Fruit fly (Drosophila melanogaster) whole organism, adult: ENCODE data around the gene CG16888.

ENCODE experiments used
- CG11617 ChIP-seq: fragments of 200-800 bp; sonication (Bioruptor generic); optimal IDR thresholded peaks from 2 replicates; lab custom pipeline; 2017; ENCODE audit warnings: mild to moderate bottlenecking, missing biosample characterization, missing genetic modification reagents, missing genetic modification characterization
- CG12768 ChIP-seq: fragments of 200-800 bp; sonication (Bioruptor generic); optimal IDR thresholded peaks from 2 replicates; lab custom pipeline; 2017; ENCODE audit warnings: missing biosample characterization, missing genetic modification characterization, mild to moderate bottlenecking, moderate library complexity, missing genetic modification reagents
- CG14711 ChIP-seq: fragments of 200-800 bp; sonication (Bioruptor generic); optimal IDR thresholded peaks from 2 replicates; lab custom pipeline; 2018; ENCODE audit warnings: missing biosample characterization, mild to moderate bottlenecking, missing genetic modification characterization, moderate library complexity
- CG1620 ChIP-seq: fragments of 200-800 bp; sonication (Bioruptor generic); optimal IDR thresholded peaks from 2 replicates; lab custom pipeline; 2016; ENCODE audit warnings: missing biosample characterization, missing genetic modification characterization
- CG33017 ChIP-seq: fragments of 200-800 bp; sonication (Bioruptor generic); optimal IDR thresholded peaks from 2 replicates; lab custom pipeline; 2018; ENCODE audit warnings: missing biosample characterization, mild to moderate bottlenecking, missing genetic modification characterization, moderate library complexity
- CG5204 ChIP-seq: fragments of 200-800 bp; sonication (Bioruptor generic); optimal IDR thresholded peaks from 2 replicates; lab custom pipeline; 2016; ENCODE audit warnings: missing biosample characterization, missing genetic modification characterization
- CG7101 ChIP-seq: fragments of 200-800 bp; sonication (Bioruptor generic); optimal IDR thresholded peaks from 2 replicates; lab custom pipeline; 2018; ENCODE audit warnings: missing biosample characterization, mild to moderate bottlenecking, missing genetic modification characterization, moderate library complexity
- Clk ChIP-seq: fragments of 200-800 bp; sonication (Bioruptor generic); optimal IDR thresholded peaks from 2 replicates; lab custom pipeline; 2017; ENCODE audit warnings: missing biosample characterization, missing genetic modification characterization
- Hr96 ChIP-seq: fragments of 200-800 bp; sonication (Bioruptor generic); optimal IDR thresholded peaks from 2 replicates; lab custom pipeline; 2016; ENCODE audit warnings: missing biosample characterization, missing genetic modification characterization
- cnc ChIP-seq, 2 experiments: fragments of >200 bp; optimal IDR thresholded peaks; 2 replicates each; lab custom pipeline; 2017
- kay ChIP-seq: fragments of 200-800 bp; sonication (Bioruptor generic); peaks from one replicate; lab custom pipeline; 2016; ENCODE audit warnings: missing biosample characterization, missing genetic modification characterization, borderline replicate concordance
- pad ChIP-seq: fragments of 200-800 bp; sonication (Bioruptor generic); optimal IDR thresholded peaks from 3 replicates; lab custom pipeline; 2017; ENCODE audit warnings: missing biosample characterization, missing genetic modification characterization, mild to moderate bottlenecking, moderate library complexity, missing genetic modification reagents

DNA sequence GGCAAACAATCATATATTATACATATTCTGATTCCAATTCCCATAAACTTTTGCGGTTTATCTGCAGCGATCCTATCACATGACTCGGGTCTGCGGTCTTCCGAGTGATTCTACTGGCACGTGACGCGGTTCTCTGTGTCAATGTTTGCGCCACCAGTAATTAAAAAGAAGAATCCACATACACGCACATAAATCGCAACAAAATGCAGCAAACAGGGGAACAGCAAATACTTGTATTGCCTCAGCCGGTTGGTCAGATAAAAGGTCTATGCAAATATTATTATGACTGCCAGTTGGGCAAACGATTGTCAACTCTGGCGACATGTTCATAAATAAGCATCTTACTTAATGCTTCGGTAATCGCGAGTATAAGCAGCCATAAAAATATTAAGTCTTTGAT lies 5.1 kb downstream of the CG16888 start:
- TF ChIP-seq CG5204 (GFP tag; lab: Kevin White, UChicago) (no peak), CG1620 (GFP tag; lab: Kevin White, UChicago) (no peak), CG11617 (peak; percentile 30), CG7101 (tag; lab: Kevin White, UChicago) (peak; percentile 55), kay (GFP tag; lab: Kevin White, UChicago) (no peak), CG14711 (tag; lab: Kevin White, UChicago) (no peak), cnc (optimal IDR thresholded peaks at IDR 0.05; lab: Kevin White, UChicago) (no peak), CG33017 (tag; lab: Kevin White, UChicago) (peak; percentile 61), pad (GFP tag; lab: Kevin White, UChicago) (no peak), Clk (GFP tag; lab: Kevin White, UChicago) (no peak), Hr96 (no peak), CG12768 (GFP tag; lab: Kevin White, UChicago) (peak; percentile 21)
